Worm (Caenorhabditis elegans): ENCODE results near the gene nhr-228.

nhr-228 gene

ce11 chrV:2292240-2292639 is 10.7 kb downstream of the nhr-228 start, which contains the start of gene nhr-115:
TSS of gene nhr-115 (plus strand) at chrV:2292540.
- TF ChIP-seq lin-13 (GFP tag; optimal IDR thresholded peaks at IDR 0.05) (no peak), sem-4 (tag; optimal IDR thresholded peaks at IDR 0.05) (no peak), F13H6.1 (tag; optimal IDR thresholded peaks at IDR 0.05) (no peak), fos-1 (tag; optimal IDR thresholded peaks at IDR 0.05) (peak; percentile 37)

- peak; percentile 46 for TF ChIP-seq fos-1 (tag; optimal IDR thresholded peaks at IDR 0.05)
- TF ChIP-seq nhr-237 (tag; optimal IDR thresholded peaks at IDR 0.05), result no peak
Observed at ce11 chrV:2294577-2294976, 13.0 kb downstream of the nhr-228 start, which contains the start of gene nhr-226. TSS of gene nhr-226 (plus strand) at chrV:2294877.

- TF ChIP-seq snpc-4 (tag; optimal IDR thresholded peaks at IDR 0.05) (no peak), ama-1 (optimal IDR thresholded peaks at IDR 0.05) (no peak), mab-5 (tag; optimal IDR thresholded peaks at IDR 0.05) (no peak), peb-1 (tag; optimal IDR thresholded peaks at IDR 0.05) (no peak), unc-62 (GFP tag; optimal IDR thresholded peaks at IDR 0.05) (no peak), C34F6.9 (tag; optimal IDR thresholded peaks at IDR 0.05) (no peak), unc-55 (GFP tag; optimal IDR thresholded peaks at IDR 0.05) (no peak), ztf-11 (tag; optimal IDR thresholded peaks at IDR 0.05) (no peak), nhr-23 (tag; optimal IDR thresholded peaks at IDR 0.05) (no peak), sem-4 (tag; optimal IDR thresholded peaks at IDR 0.05) (no peak), mbf-1 (tag; optimal IDR thresholded peaks at IDR 0.05) (no peak), crh-2 (tag; optimal IDR thresholded peaks at IDR 0.05) (no peak), dmd-4 (tag; optimal IDR thresholded peaks at IDR 0.05) (no peak), nhr-237 (tag; optimal IDR thresholded peaks at IDR 0.05) (no peak), nhr-10 (tag; optimal IDR thresholded peaks at IDR 0.05) (no peak), ztf-1 (GFP tag; conservative IDR thresholded peaks at IDR 0.05) (no peak), F13H6.1 (tag; optimal IDR thresholded peaks at IDR 0.05) (no peak)
Observed at ce11 chrV:2300905-2301304, 19.3 kb downstream of the nhr-228 start, which contains the start of gene Y19D10B.8. TSS of gene Y19D10B.8 (minus strand) at chrV:2301005.

ce11 chrV:2303775-2304174 is 22.2 kb downstream of the nhr-228 start, which contains the start of gene irld-15:
TSS of gene irld-15 (minus strand) at chrV:2303875.
- TF ChIP-seq lsy-2 (tag; optimal IDR thresholded peaks at IDR 0.05) (no peak), elt-1 (tag; optimal IDR thresholded peaks at IDR 0.05) (no peak), unc-39 (tag; optimal IDR thresholded peaks at IDR 0.05) (no peak), nhr-10 (tag; optimal IDR thresholded peaks at IDR 0.05) (no peak), ceh-16 (tag; optimal IDR thresholded peaks at IDR 0.05) (no peak), nhr-23 (tag; optimal IDR thresholded peaks at IDR 0.05) (no peak)

- TF ChIP-seq nhr-129 (tag; optimal IDR thresholded peaks at IDR 0.05) (no peak), skn-1 (tag; optimal IDR thresholded peaks at IDR 0.05) (no peak), egl-27 (tag; optimal IDR thresholded peaks at IDR 0.05) (no peak), lin-39 (tag; optimal IDR thresholded peaks at IDR 0.05) (no peak), nhr-21 (tag; optimal IDR thresholded peaks at IDR 0.05) (no peak), snpc-4 (tag; optimal IDR thresholded peaks at IDR 0.05) (no peak), ceh-16 (tag; optimal IDR thresholded peaks at IDR 0.05) (no peak), nhr-237 (tag; optimal IDR thresholded peaks at IDR 0.05) (no peak), nhr-6 (tag; optimal IDR thresholded peaks at IDR 0.05) (no peak), F13H6.1 (tag; optimal IDR thresholded peaks at IDR 0.05) (no peak), elt-1 (tag; optimal IDR thresholded peaks at IDR 0.05) (no peak), ama-1 (optimal IDR thresholded peaks at IDR 0.05) (no peak), mdl-1 (tag; optimal IDR thresholded peaks at IDR 0.05) (no peak), nhr-10 (tag; optimal IDR thresholded peaks at IDR 0.05) (no peak), sma-9 (GFP tag; optimal IDR thresholded peaks at IDR 0.05) (no peak), sma-9 (tag; optimal IDR thresholded peaks at IDR 0.05) (no peak), unc-39 (tag; optimal IDR thresholded peaks at IDR 0.05) (no peak), nhr-12 (tag; optimal IDR thresholded peaks at IDR 0.05) (no peak)
Observed at ce11 chrV:2306383-2306782, 24.8 kb downstream of the nhr-228 start.

- peak; percentile 32 for TF ChIP-seq sma-9 (GFP tag; optimal IDR thresholded peaks at IDR 0.05)
- no peak for TF ChIP-seq sma-9 (tag; optimal IDR thresholded peaks at IDR 0.05)
- TF ChIP-seq ztf-4 (tag; optimal IDR thresholded peaks at IDR 0.05), result no peak
- peak; percentile 89 for TF ChIP-seq fos-1 (tag; optimal IDR thresholded peaks at IDR 0.05)
- no peak for TF ChIP-seq ZK546.5 (tag; optimal IDR thresholded peaks at IDR 0.05)
Observed at ce11 chrV:2308246-2308645, 26.7 kb downstream of the nhr-228 start.
